Fruit fly (Drosophila melanogaster) whole organism, embryonic: Measurements from ENCODE around the gene GramD1B.

Experiments
- Aef1 ChIP-seq: fragments of 200-800 bp; sonication (Bioruptor generic); IDR thresholded peaks from 3 replicates; pipeline ENCODE4 v1.3.6; 2022; ENCODE audit warnings: missing biosample characterization, missing genetic modification characterization
- Atf6 ChIP-seq: fragments of 200-800 bp; sonication (Bioruptor generic); IDR thresholded peaks from 2 replicates; pipeline ENCODE4 v1.3.6; 2022; ENCODE audit warnings: missing biosample characterization, missing genetic modification characterization
- BtbVII ChIP-seq: fragments of 200-800 bp; sonication (Bioruptor generic); optimal IDR thresholded peaks from 3 replicates; lab custom pipeline; 2017; ENCODE audit warnings: missing biosample characterization, mild to moderate bottlenecking, missing genetic modification characterization
- CG11247 ChIP-seq: fragments of 200-800 bp; sonication (Bioruptor generic); IDR thresholded peaks from 2 replicates; pipeline ENCODE4 v1.3.6; 2022; ENCODE audit warnings: missing biosample characterization, missing genetic modification characterization
- CG11723 ChIP-seq: fragments of 200-800 bp; sonication (Bioruptor generic); optimal IDR thresholded peaks from 2 replicates; lab custom pipeline; 2017; ENCODE audit warnings: missing biosample characterization, mild to moderate bottlenecking, missing genetic modification characterization
- CG13296 ChIP-seq: fragments of 200-800 bp; sonication (Bioruptor generic); optimal IDR thresholded peaks from 3 replicates; lab custom pipeline; 2018; ENCODE audit warnings: missing biosample characterization, mild to moderate bottlenecking, missing genetic modification characterization
- CG13894 ChIP-seq: fragments of 200-800 bp; sonication (Bioruptor generic); optimal IDR thresholded peaks from 3 replicates; lab custom pipeline; 2018; ENCODE audit warnings: missing biosample characterization, mild to moderate bottlenecking, missing genetic modification characterization, moderate library complexity
- CG14050 ChIP-seq: fragments of 200-800 bp; sonication (Bioruptor generic); IDR thresholded peaks from 3 replicates; pipeline ENCODE4 v1.3.6; 2022; ENCODE audit warnings: missing biosample characterization, missing genetic modification characterization
- CG16815 ChIP-seq: fragments of 200-800 bp; sonication (Bioruptor generic); optimal IDR thresholded peaks from 3 replicates; lab custom pipeline; 2017; ENCODE audit warnings: missing biosample characterization, mild to moderate bottlenecking, missing genetic modification characterization
- CG17186 ChIP-seq: fragments of 200-800 bp; sonication (Bioruptor generic); optimal IDR thresholded peaks from 3 replicates; lab custom pipeline; 2017; ENCODE audit warnings: missing biosample characterization, missing genetic modification reagents, missing genetic modification characterization
- CG18011 ChIP-seq: fragments of 200-800 bp; sonication (Bioruptor generic); optimal IDR thresholded peaks from 2 replicates; lab custom pipeline; 2017; ENCODE audit warnings: missing biosample characterization, missing genetic modification characterization, mild to moderate bottlenecking, moderate library complexity, missing genotype
- CG18764 ChIP-seq: fragments of 200-800 bp; sonication (Bioruptor generic); optimal IDR thresholded peaks from 3 replicates; lab custom pipeline; 2016; ENCODE audit warnings: missing biosample characterization, missing genetic modification characterization
- CG2202 ChIP-seq: fragments of 200-800 bp; sonication (Bioruptor generic); optimal IDR thresholded peaks from 2 replicates; lab custom pipeline; 2018; ENCODE audit warnings: missing biosample characterization, mild to moderate bottlenecking, missing genetic modification characterization
- CG2678 ChIP-seq: fragments of 200-800 bp; sonication (Bioruptor generic); optimal IDR thresholded peaks from 3 replicates; lab custom pipeline; 2019; ENCODE audit warnings: missing biosample characterization, mild to moderate bottlenecking, missing genetic modification characterization, moderate library complexity
- CG2712 ChIP-seq: fragments of 200-800 bp; optimal IDR thresholded peaks from 3 replicates; lab custom pipeline; 2019; ENCODE audit warnings: missing biosample characterization, mild to moderate bottlenecking, missing genetic modification characterization, moderate library complexity
- CG2875 ChIP-seq: fragments of 200-800 bp; sonication (Bioruptor generic); optimal IDR thresholded peaks from 2 replicates; lab custom pipeline; 2017; ENCODE audit warnings: missing biosample characterization, mild to moderate bottlenecking, missing genetic modification characterization, missing genetic modification reagents
- CG31365 ChIP-seq: fragments of 200-800 bp; sonication (Bioruptor generic); optimal IDR thresholded peaks from 2 replicates; lab custom pipeline; 2018; ENCODE audit warnings: missing biosample characterization, mild to moderate bottlenecking, missing genetic modification characterization
- CG33213 ChIP-seq: fragments of 200-800 bp; sonication (Bioruptor generic); optimal IDR thresholded peaks from 3 replicates; lab custom pipeline; 2016; ENCODE audit warnings: missing biosample characterization, missing genetic modification characterization
- CG3726 ChIP-seq: fragments of 200-800 bp; sonication (Bioruptor generic); IDR thresholded peaks from 3 replicates; pipeline ENCODE4, ENCODE4 v1.3.6; 2022; ENCODE audit warnings: missing biosample characterization, missing genetic modification characterization
- CG6654 ChIP-seq: fragments of 200-800 bp; sonication (Bioruptor generic); optimal IDR thresholded peaks from 2 replicates; lab custom pipeline; 2017; ENCODE audit warnings: missing biosample characterization, mild to moderate bottlenecking, missing genetic modification characterization
- Dad ChIP-seq: fragments of 200-800 bp; sonication (Bioruptor generic); optimal IDR thresholded peaks from 3 replicates; lab custom pipeline; 2016; ENCODE audit warnings: missing biosample characterization, missing genetic modification characterization
- E2f1 ChIP-seq: fragments of 200-800 bp; sonication (Bioruptor generic); IDR thresholded peaks from 2 replicates; pipeline ENCODE4 v1.3.6; 2022; ENCODE audit warnings: missing biosample characterization, missing genetic modification characterization
- HmgZ ChIP-seq: fragments of 200-800 bp; sonication (Bioruptor generic); optimal IDR thresholded peaks from 2 replicates; lab custom pipeline; 2018; ENCODE audit warnings: missing biosample characterization, mild to moderate bottlenecking, missing genetic modification characterization
- Hmx ChIP-seq: fragments of 200-800 bp; sonication (Bioruptor generic); optimal IDR thresholded peaks from 2 replicates; lab custom pipeline; 2016; ENCODE audit warnings: missing biosample characterization, missing genetic modification characterization
- Lim3 ChIP-seq: fragments of 200-800 bp; sonication (Bioruptor generic); IDR thresholded peaks from 2 replicates; pipeline ENCODE4 v1.3.6; 2022; ENCODE audit warnings: missing biosample characterization, missing genetic modification characterization
- Mad ChIP-seq: fragments of 200-800 bp; sonication (Bioruptor generic); optimal IDR thresholded peaks from 2 replicates; lab custom pipeline; 2016; ENCODE audit warnings: missing biosample characterization, missing genetic modification characterization
- Oli ChIP-seq: fragments of 200-800 bp; sonication (Bioruptor generic); optimal IDR thresholded peaks from 2 replicates; lab custom pipeline; 2018; ENCODE audit warnings: missing biosample characterization, mild to moderate bottlenecking, missing genetic modification characterization, moderate library complexity
- Pdp1 ChIP-seq, 2 experiments: fragments of 200-800 bp; sonication (Bioruptor generic); optimal IDR thresholded peaks; 3 replicates each; lab custom pipeline; 2016; ENCODE audit warnings: missing biosample characterization in 2 of 2, missing genetic modification characterization in 2 of 2, mild to moderate bottlenecking in 1 of 2, moderate library complexity in 1 of 2
- Scr ChIP-seq: fragments of 200-800 bp; sonication (Bioruptor generic); IDR thresholded peaks from 2 replicates; pipeline ENCODE4 v1.3.6; 2022; ENCODE audit warnings: missing biosample characterization, missing genetic modification characterization; ENCODE audit not compliant: partially characterized antibody
- Sox100B ChIP-seq: fragments of 200-800 bp; sonication (Bioruptor generic); optimal IDR thresholded peaks from 3 replicates; lab custom pipeline; 2018; ENCODE audit warnings: missing biosample characterization, mild to moderate bottlenecking, missing genetic modification characterization
- al ChIP-seq: fragments of 200-800 bp; sonication (Bioruptor generic); IDR thresholded peaks from 2 replicates; pipeline ENCODE4 v1.3.6; 2022; ENCODE audit warnings: missing biosample characterization, missing genetic modification characterization
- ap ChIP-seq: fragments of 200-800 bp; sonication (Bioruptor generic); IDR thresholded peaks from 2 replicates; pipeline ENCODE4 v1.3.6; 2022; ENCODE audit warnings: missing biosample characterization, missing genetic modification characterization
- ara ChIP-seq: fragments of 200-800 bp; sonication (Bioruptor generic); IDR thresholded peaks from 2 replicates; pipeline ENCODE4 v1.3.6; 2022; ENCODE audit warnings: missing biosample characterization, missing genetic modification characterization
- az2 ChIP-seq: fragments of 200-800 bp; sonication (Bioruptor generic); optimal IDR thresholded peaks from 3 replicates; lab custom pipeline; 2016; ENCODE audit warnings: missing biosample characterization, missing genetic modification characterization
- dmrt11E ChIP-seq: fragments of 200-800 bp; sonication (Bioruptor generic); optimal IDR thresholded peaks from 3 replicates; lab custom pipeline; 2018; ENCODE audit warnings: missing biosample characterization, mild to moderate bottlenecking, missing genetic modification characterization, moderate library complexity
- en ChIP-seq: fragments of 200-800 bp; sonication (Bioruptor generic); optimal IDR thresholded peaks from 2 replicates; lab custom pipeline; 2016; ENCODE audit warnings: missing biosample characterization, missing genetic modification characterization
- esg ChIP-seq: fragments of 200-800 bp; sonication (Bioruptor generic); conservative IDR thresholded peaks from 2 replicates; pipeline ENCODE4 v1.3.6; 2022; ENCODE audit warnings: missing biosample characterization, missing genetic modification characterization
- ham ChIP-seq: fragments of 200-800 bp; sonication (Bioruptor generic); IDR thresholded peaks from 2 replicates; pipeline ENCODE4 v1.3.6; 2022; ENCODE audit warnings: missing biosample characterization, missing genetic modification characterization
- her ChIP-seq: fragments of 200-800 bp; sonication (Bioruptor generic); optimal IDR thresholded peaks from 2 replicates; lab custom pipeline; 2016; ENCODE audit warnings: missing biosample characterization, missing genetic modification characterization
- kay ChIP-seq: fragments of 200-800 bp; sonication (Bioruptor generic); optimal IDR thresholded peaks from 2 replicates; lab custom pipeline; 2016; ENCODE audit warnings: missing biosample characterization, missing genetic modification characterization
- mirr ChIP-seq: fragments of 200-800 bp; sonication (Bioruptor generic); optimal IDR thresholded peaks from 3 replicates; lab custom pipeline; 2018; ENCODE audit warnings: missing biosample characterization, mild to moderate bottlenecking, missing genetic modification characterization
- pita ChIP-seq: fragments of 200-800 bp; sonication (Bioruptor generic); optimal IDR thresholded peaks from 2 replicates; lab custom pipeline; 2017; ENCODE audit warnings: missing biosample characterization, mild to moderate bottlenecking, missing genetic modification characterization
- sna ChIP-seq: fragments of 200-800 bp; sonication (Bioruptor generic); IDR thresholded peaks from 2 replicates; pipeline ENCODE4 v1.3.6; 2022; ENCODE audit warnings: missing biosample characterization, missing genetic modification characterization; ENCODE audit not compliant: partially characterized antibody
- sr ChIP-seq: fragments of 200-800 bp; sonication (Bioruptor generic); IDR thresholded peaks from 3 replicates; pipeline ENCODE4 v1.3.6; 2022; ENCODE audit warnings: missing biosample characterization, missing genetic modification characterization
- tgo ChIP-seq: fragments of 200-800 bp; sonication (Bioruptor generic); IDR thresholded peaks from 3 replicates; pipeline ENCODE4 v1.3.6; 2022; ENCODE audit warnings: missing biosample characterization, missing genetic modification characterization
- tna ChIP-seq: fragments of 200-800 bp; sonication (Bioruptor generic); IDR thresholded peaks from 2 replicates; pipeline ENCODE4 v1.3.6; 2022; ENCODE audit warnings: missing biosample characterization, missing genetic modification characterization; ENCODE audit not compliant: partially characterized antibody
- toy ChIP-seq: fragments of 200-800 bp; sonication (Bioruptor generic); IDR thresholded peaks from 2 replicates; pipeline ENCODE4 v1.3.6; 2022; ENCODE audit warnings: missing biosample characterization, missing genetic modification characterization
- vnd ChIP-seq: fragments of 200-800 bp; sonication (Bioruptor generic); IDR thresholded peaks from 3 replicates; pipeline ENCODE4 v1.3.6; 2022; ENCODE audit warnings: missing biosample characterization, missing genetic modification characterization; ENCODE audit not compliant: partially characterized antibody
- wdn ChIP-seq: fragments of 200-800 bp; sonication (Bioruptor generic); IDR thresholded peaks from 2 replicates; pipeline ENCODE4 v1.3.6; 2022; ENCODE audit warnings: missing biosample characterization, missing genetic modification characterization
- zfh2 ChIP-seq: fragments of 200-800 bp; sonication (Bioruptor generic); optimal IDR thresholded peaks from 2 replicates; lab custom pipeline; 2016; ENCODE audit warnings: missing biosample characterization, missing genetic modification characterization

Gene GramD1B

dm6 chr2L:3323319-3324287, 49.6 kb downstream of the GramD1B start, which contains the start of gene CG33281 (continued):
- peak; percentile 83 for TF ChIP-seq CG2678 (tag; lab: Kevin White, UChicago)
- TF ChIP-seq al (GFP tag; lab: Robert Waterston, UW): no peak
- TF ChIP-seq Aef1 (GFP tag; lab: Robert Waterston, UW): no peak
- TF ChIP-seq CG2202 (tag; lab: Kevin White, UChicago): no peak
- no peak for TF ChIP-seq ham
- TF ChIP-seq tna: no peak
- no peak for TF ChIP-seq Lim3
- TF ChIP-seq vnd: no peak
- TF ChIP-seq esg (GFP tag; lab: Robert Waterston, UW): no peak
- TF ChIP-seq dmrt11E: no peak
- TF ChIP-seq CG16815 (GFP tag; lab: Kevin White, UChicago): no peak
- no peak for TF ChIP-seq Scr
- TF ChIP-seq CG2875 (GFP tag; lab: Kevin White, UChicago): no peak
- no peak for TF ChIP-seq Hmx (GFP tag; lab: Kevin White, UChicago)
- TF ChIP-seq CG31365: peak; percentile 56
- TF ChIP-seq zfh2 (GFP tag; lab: Kevin White, UChicago): no peak
- no peak for TF ChIP-seq Oli (tag; lab: Kevin White, UChicago)
- no peak for TF ChIP-seq Pdp1 (GFP tag; optimal IDR thresholded peaks at IDR 0.05; lab: Kevin White, UChicago)
- TF ChIP-seq kay (GFP tag; lab: Kevin White, UChicago): no peak
- no peak for TF ChIP-seq CG2712 (tag; lab: Kevin White, UChicago)
- TF ChIP-seq CG33213 (GFP tag; lab: Kevin White, UChicago): no peak
- no peak for TF ChIP-seq her (GFP tag; lab: Kevin White, UChicago)
- no peak for TF ChIP-seq sna (GFP tag; lab: Robert Waterston, UW)
- TF ChIP-seq ara (GFP tag; lab: Robert Waterston, UW): 0 out of 2 replicates have a peak, but pooled peaks have one; percentile 37
- no peak for TF ChIP-seq Dad
- TF ChIP-seq az2 (GFP tag; lab: Kevin White, UChicago): no peak
- no peak for TF ChIP-seq ap (GFP tag; lab: Robert Waterston, UW)
- TF ChIP-seq Mad: no peak
- peak; percentile 83 for TF ChIP-seq CG13296 (GFP tag; lab: Kevin White, UChicago)
- peak; percentile 81 for TF ChIP-seq CG13894 (tag; lab: Kevin White, UChicago)
- no peak for TF ChIP-seq CG6654
- TF ChIP-seq tgo (GFP tag; lab: Robert Waterston, UW): no peak
- TF ChIP-seq sr (GFP tag; lab: Robert Waterston, UW): no peak
- no peak for TF ChIP-seq pita
- TF ChIP-seq Sox100B: no peak
- peak; percentile 67 for TF ChIP-seq mirr (GFP tag; lab: Kevin White, UChicago)
- TF ChIP-seq CG17186 (GFP tag; lab: Kevin White, UChicago): no peak
- no peak for TF ChIP-seq CG14050
- no peak for TF ChIP-seq CG18764 (GFP tag; lab: Kevin White, UChicago)
- no peak for TF ChIP-seq CG18011 (GFP tag; lab: Kevin White, UChicago)
- no peak for TF ChIP-seq wdn (GFP tag; lab: Robert Waterston, UW)
- peak; percentile 64 for TF ChIP-seq BtbVII
- TF ChIP-seq HmgZ (tag; lab: Kevin White, UChicago): no peak
- no peak for TF ChIP-seq CG11723 (GFP tag; lab: Kevin White, UChicago)
- TF ChIP-seq CG11247 (GFP tag; lab: Robert Waterston, UW): no peak
- no peak for TF ChIP-seq E2f1
- TF ChIP-seq toy (GFP tag; lab: Robert Waterston, UW): no peak
- TF ChIP-seq CG3726 (GFP tag; lab: Robert Waterston, UW): no peak
- no peak for TF ChIP-seq Atf6 (GFP tag; lab: Robert Waterston, UW)
- no peak for TF ChIP-seq en (GFP tag; lab: Kevin White, UChicago)
